Worm (Caenorhabditis elegans) whole organism, L4 larva: ENCODE results near the gene F15H10.5.

ENCODE experiments used
- F37D6.2 ChIP-seq: sonication (generic microtip); optimal IDR thresholded peaks from 2 replicates; lab custom pipeline; 2016; ENCODE audit warnings: mild to moderate bottlenecking, missing genetic modification characterization, missing compliant biosample characterization
- Y105C5A.15 ChIP-seq: fragments of 200-800 bp; sonication (Bioruptor generic); IDR thresholded peaks from 2 replicates; pipeline ENCODE4 v1.3.6; 2022; ENCODE audit warnings: missing genetic modification characterization, missing compliant biosample characterization
- Y5F2A.4 ChIP-seq: fragments of 200-800 bp; sonication (Bioruptor generic); optimal IDR thresholded peaks from 2 replicates; lab custom pipeline; 2018; ENCODE audit warnings: mild to moderate bottlenecking, missing genetic modification characterization, missing compliant biosample characterization
- ZK337.2 ChIP-seq: fragments of 200-800 bp; sonication (Bioruptor generic); IDR thresholded peaks from 2 replicates; pipeline ENCODE4 v1.3.6; 2022; ENCODE audit warnings: missing genetic modification reagents, missing genetic modification characterization, missing compliant biosample characterization
- aha-1 ChIP-seq: fragments of 150-350 bp; peaks from one replicate; lab custom pipeline; 2014; ENCODE audit warnings: missing biosample characterization, missing genetic modification characterization
- attf-4 ChIP-seq: sonication (generic microtip); optimal IDR thresholded peaks from 3 replicates; lab custom pipeline; 2017; ENCODE audit warnings: missing biosample characterization, missing genetic modification characterization
- dmd-6 ChIP-seq: fragments of 200-800 bp; sonication (Bioruptor generic); IDR thresholded peaks from 2 replicates; pipeline ENCODE4 v1.3.6; 2022; ENCODE audit warnings: missing genetic modification reagents, missing genetic modification characterization, missing compliant biosample characterization
- gei-8 ChIP-seq: fragments of 200-800 bp; sonication (Bioruptor generic); optimal IDR thresholded peaks from 2 replicates; lab custom pipeline; 2018; ENCODE audit warnings: mild to moderate bottlenecking, missing genetic modification characterization, missing compliant biosample characterization
- hif-1 ChIP-seq, 2 experiments: sonication (generic microtip); optimal IDR thresholded peaks; 2 replicates each; lab custom pipeline; 2016 to 2017; ENCODE audit warnings: missing compliant biosample characterization in 2 of 2, missing genetic modification characterization in 2 of 2, missing genetic modification reagents in 2 of 2, missing genotype in 2 of 2, mild to moderate bottlenecking in 1 of 2
- lin-1 ChIP-seq: fragments of 200-800 bp; sonication (Bioruptor generic); IDR thresholded peaks from 2 replicates; pipeline ENCODE4 v1.3.6; 2022; ENCODE audit warnings: missing genetic modification reagents, missing genetic modification characterization, missing compliant biosample characterization
- lin-13 ChIP-seq: fragments of 150-350 bp; optimal IDR thresholded peaks from 2 replicates; lab custom pipeline; 2014; ENCODE audit warnings: missing biosample characterization, missing genetic modification reagents, missing genetic modification characterization
- lin-29 ChIP-seq: fragments of 200-800 bp; sonication (Bioruptor generic); IDR thresholded peaks from 2 replicates; pipeline ENCODE4 v1.3.6; 2022; ENCODE audit warnings: missing genetic modification reagents, missing genetic modification characterization, missing compliant biosample characterization
- mdl-1 ChIP-seq, 2 experiments: fragments of 150-350 bp in 1 of 2; sonication (generic microtip) in 1 of 2; optimal IDR thresholded peaks; 2 replicates each; lab custom pipeline; 2014 to 2017; ENCODE audit warnings: missing biosample characterization in 2 of 2, missing genetic modification characterization in 2 of 2
- nhr-10 ChIP-seq: fragments of 150-350 bp; optimal IDR thresholded peaks from 2 replicates; lab custom pipeline; 2014; ENCODE audit warnings: missing biosample characterization, missing genetic modification characterization
- nhr-111 ChIP-seq: fragments of 200-800 bp; sonication (Bioruptor generic); optimal IDR thresholded peaks from 2 replicates; lab custom pipeline; 2018; ENCODE audit warnings: mild to moderate bottlenecking, missing genetic modification characterization, missing compliant biosample characterization
- nhr-237 ChIP-seq: sonication (generic microtip); optimal IDR thresholded peaks from 2 replicates; lab custom pipeline; 2017; ENCODE audit warnings: missing biosample characterization, missing genetic modification characterization
- nhr-6 ChIP-seq: fragments of 150-350 bp; optimal IDR thresholded peaks from 2 replicates; lab custom pipeline; 2014; ENCODE audit warnings: missing biosample characterization, missing genetic modification characterization
- nhr-77 ChIP-seq: fragments of 150-350 bp; optimal IDR thresholded peaks from 2 replicates; lab custom pipeline; 2014; ENCODE audit warnings: missing biosample characterization, missing genetic modification characterization
- skn-1 ChIP-seq: fragments of 150-350 bp; optimal IDR thresholded peaks from 2 replicates; lab custom pipeline; 2014; ENCODE audit warnings: missing biosample characterization, missing genetic modification characterization
- spr-1 ChIP-seq: sonication (generic microtip); optimal IDR thresholded peaks from 2 replicates; lab custom pipeline; 2016; ENCODE audit warnings: mild to moderate bottlenecking, missing genetic modification characterization, missing compliant biosample characterization
- unc-130 ChIP-seq: sonication (generic microtip); optimal IDR thresholded peaks from 2 replicates; lab custom pipeline; 2016; ENCODE audit warnings: missing genetic modification reagents, missing genetic modification characterization, missing compliant biosample characterization
- zag-1 ChIP-seq: fragments of 150-350 bp; optimal IDR thresholded peaks from 2 replicates; lab custom pipeline; 2014; ENCODE audit warnings: missing biosample characterization, missing genetic modification characterization
- zfp-3 ChIP-seq: fragments of 200-800 bp; sonication (Bioruptor generic); conservative IDR thresholded peaks from 2 replicates; pipeline ENCODE4 v1.3.6; 2022; ENCODE audit warnings: missing genetic modification reagents, missing genetic modification characterization, missing compliant biosample characterization
- ztf-11 ChIP-seq: fragments of 150-350 bp; optimal IDR thresholded peaks from 2 replicates; lab custom pipeline; 2014; ENCODE audit warnings: missing biosample characterization, missing genetic modification characterization

Gene F15H10.5

ce11 chrV:10371177-10371576, 47.7 kb downstream of the F15H10.5 start (continued):
- TF ChIP-seq nhr-237 (tag; lab: Kevin White, UChicago) (no peak), F37D6.2 (tag; lab: Kevin White, UChicago) (no peak), zag-1 (tag; lab: Kevin White, UChicago) (no peak), gei-8 (no peak), nhr-10 (tag; lab: Kevin White, UChicago) (peak; percentile 18), zfp-3 (GFP tag; lab: Robert Waterston, UW) (0 out of 2 replicates have a peak, but pooled peaks have one; percentile 29)

- TF ChIP-seq ZK337.2 (GFP tag; lab: Robert Waterston, UW) (no peak), unc-130 (GFP tag; lab: Kevin White, UChicago) (no peak), attf-4 (tag; lab: Kevin White, UChicago) (no peak), skn-1 (tag; lab: Kevin White, UChicago) (no peak), hif-1 (tag; optimal IDR thresholded peaks at IDR 0.05; lab: Kevin White, UChicago) (no peak), dmd-6 (no peak), Y105C5A.15 (GFP tag; lab: Robert Waterston, UW) (no peak), Y5F2A.4 (GFP tag; lab: Kevin White, UChicago) (no peak), lin-29 (GFP tag; lab: Robert Waterston, UW) (no peak), nhr-6 (tag; lab: Kevin White, UChicago) (no peak), ztf-11 (tag; lab: Kevin White, UChicago) (no peak), nhr-111 (GFP tag; lab: Kevin White, UChicago) (no peak), mdl-1 (tag; optimal IDR thresholded peaks at IDR 0.05; lab: Kevin White, UChicago) (no peak), lin-13 (no peak), nhr-77 (tag; lab: Kevin White, UChicago) (no peak), aha-1 (tag; lab: Kevin White, UChicago) (no peak), lin-1 (GFP tag; lab: Robert Waterston, UW) (no peak), spr-1 (no peak)
Observed at ce11 chrV:10368256-10368655, 50.6 kb downstream of the F15H10.5 start, which contains the start of gene sri-20. Gene sri-20, plus strand, starts transcription at chrV:10368556.
